Fruit fly (Drosophila melanogaster) whole organism, embryonic: ENCODE results near the gene CG4020.
A peak's percentile ranks its signal among the peaks of the same experiment; 100 is the strongest.

Experiments
- Bgb ChIP-seq: fragments of 200-800 bp; sonication (Bioruptor generic); IDR thresholded peaks from 2 replicates; pipeline ENCODE4 v1.3.6; 2022; ENCODE audit warnings: missing biosample characterization, missing genetic modification characterization; ENCODE audit not compliant: partially characterized antibody
- CG10209 ChIP-seq: fragments of 200-800 bp; sonication (Bioruptor generic); optimal IDR thresholded peaks from 3 replicates; lab custom pipeline; 2017; ENCODE audit warnings: missing biosample characterization, mild to moderate bottlenecking, missing genetic modification characterization, missing genetic modification reagents
- CG10959 ChIP-seq: fragments of 200-800 bp; sonication (Bioruptor generic); IDR thresholded peaks from 2 replicates; pipeline ENCODE4 v1.3.6; 2022; ENCODE audit warnings: missing biosample characterization, missing genetic modification characterization
- CG10979 ChIP-seq: fragments of 200-800 bp; sonication (Bioruptor generic); optimal IDR thresholded peaks from 2 replicates; lab custom pipeline; 2018; ENCODE audit warnings: missing biosample characterization, mild to moderate bottlenecking, missing genetic modification characterization, moderate library complexity
- CG12391 ChIP-seq: fragments of 200-800 bp; sonication (Bioruptor generic); optimal IDR thresholded peaks from 3 replicates; lab custom pipeline; 2018; ENCODE audit warnings: missing biosample characterization, mild to moderate bottlenecking, missing genetic modification characterization, moderate library complexity
- CG13424 ChIP-seq: fragments of 200-800 bp; sonication (Bioruptor generic); optimal IDR thresholded peaks from 2 replicates; lab custom pipeline; 2019; ENCODE audit warnings: missing biosample characterization, mild to moderate bottlenecking, missing genetic modification characterization, moderate library complexity
- CG13624 ChIP-seq: fragments of 200-800 bp; sonication (Bioruptor generic); optimal IDR thresholded peaks from 2 replicates; lab custom pipeline; 2016; ENCODE audit warnings: missing biosample characterization, missing genetic modification characterization
- CG1602 ChIP-seq: fragments of 200-800 bp; sonication (Bioruptor generic); optimal IDR thresholded peaks from 3 replicates; lab custom pipeline; 2016; ENCODE audit warnings: missing biosample characterization, missing genetic modification characterization
- CG18599 ChIP-seq: fragments of 200-800 bp; sonication (Bioruptor generic); optimal IDR thresholded peaks from 3 replicates; lab custom pipeline; 2017; ENCODE audit warnings: missing biosample characterization, missing genetic modification characterization, mild to moderate bottlenecking, moderate library complexity, missing genetic modification reagents
- CG18764 ChIP-seq: fragments of 200-800 bp; sonication (Bioruptor generic); optimal IDR thresholded peaks from 3 replicates; lab custom pipeline; 2016; ENCODE audit warnings: missing biosample characterization, missing genetic modification characterization
- CG2202 ChIP-seq: fragments of 200-800 bp; sonication (Bioruptor generic); optimal IDR thresholded peaks from 2 replicates; lab custom pipeline; 2018; ENCODE audit warnings: missing biosample characterization, mild to moderate bottlenecking, missing genetic modification characterization
- CG34224 ChIP-seq: fragments of 200-800 bp; sonication (Bioruptor generic); IDR thresholded peaks from 3 replicates; pipeline ENCODE4 v1.3.6; 2022; ENCODE audit warnings: missing biosample characterization, missing genetic modification characterization; ENCODE audit not compliant: partially characterized antibody
- CG3847 ChIP-seq: fragments of 200-800 bp; sonication (Bioruptor generic); IDR thresholded peaks from 2 replicates; pipeline ENCODE4 v1.3.6; 2022; ENCODE audit warnings: missing biosample characterization, missing genetic modification characterization
- CG43689 ChIP-seq: fragments of 200-800 bp; sonication (Bioruptor generic); IDR thresholded peaks from 2 replicates; pipeline ENCODE4 v1.3.6; 2022; ENCODE audit warnings: missing biosample characterization, missing genetic modification characterization
- CG6689 ChIP-seq: fragments of 200-800 bp; sonication (Bioruptor generic); IDR thresholded peaks from 2 replicates; pipeline ENCODE4 v1.3.6; 2022; ENCODE audit warnings: missing biosample characterization, missing genetic modification characterization
- CG6765 ChIP-seq: fragments of 200-800 bp; sonication (Bioruptor generic); optimal IDR thresholded peaks from 3 replicates; lab custom pipeline; 2017; ENCODE audit warnings: missing biosample characterization, mild to moderate bottlenecking, missing genetic modification characterization
- CG7556 ChIP-seq: fragments of 200-800 bp; sonication (Bioruptor generic); optimal IDR thresholded peaks from 2 replicates; lab custom pipeline; 2017; ENCODE audit warnings: missing biosample characterization, mild to moderate bottlenecking, missing genetic modification characterization
- CG8290 ChIP-seq, 3 experiments: fragments of 200-800 bp; sonication (Bioruptor generic); optimal IDR thresholded peaks; 2 replicates each; lab custom pipeline; 2016 to 2019; ENCODE audit warnings: missing biosample characterization in 3 of 3, missing genetic modification characterization in 3 of 3, mild to moderate bottlenecking in 2 of 3, moderate library complexity in 1 of 3
- Chrac-16 ChIP-seq: fragments of 200-800 bp; sonication (Bioruptor generic); optimal IDR thresholded peaks from 3 replicates; lab custom pipeline; 2016; ENCODE audit warnings: missing biosample characterization, missing genetic modification characterization
- D ChIP-seq, 2 experiments: fragments of 200-800 bp in 1 of 2; fragments of >200 bp in 1 of 2; sonication (Bioruptor generic) in 1 of 2; optimal IDR thresholded peaks; 2 replicates in 1 of 2; 3 replicates in 1 of 2; lab custom pipeline; 2017; ENCODE audit warnings: mild to moderate bottlenecking in 1 of 2, missing biosample characterization in 1 of 2, missing genetic modification characterization in 1 of 2, missing genetic modification reagents in 1 of 2
- Dll ChIP-seq: fragments of 200-800 bp; sonication (Bioruptor generic); IDR thresholded peaks from 4 replicates; pipeline ENCODE4 v1.3.6; 2022; ENCODE audit warnings: missing biosample characterization, missing genetic modification characterization; ENCODE audit not compliant: partially characterized antibody
- Dp ChIP-seq: fragments of 200-800 bp; sonication (Bioruptor generic); optimal IDR thresholded peaks from 2 replicates; lab custom pipeline; 2018; ENCODE audit warnings: missing biosample characterization, mild to moderate bottlenecking, missing genetic modification characterization, moderate library complexity
- Hr51 ChIP-seq, 2 experiments: fragments of 200-800 bp; sonication (Bioruptor generic); optimal IDR thresholded peaks; 2 replicates in 1 of 2; 3 replicates in 1 of 2; lab custom pipeline; 2016 to 2018; ENCODE audit warnings: missing biosample characterization in 2 of 2, missing genetic modification characterization in 2 of 2, mild to moderate bottlenecking in 1 of 2, moderate library complexity in 1 of 2
- Lhr ChIP-seq: fragments of 200-800 bp; sonication (Bioruptor generic); optimal IDR thresholded peaks from 3 replicates; lab custom pipeline; 2017; ENCODE audit warnings: mild to moderate bottlenecking, missing biosample characterization, missing genetic modification reagents, missing genetic modification characterization
- NC2β ChIP-seq: fragments of 200-800 bp; sonication (Bioruptor generic); optimal IDR thresholded peaks from 2 replicates; lab custom pipeline; 2016; ENCODE audit warnings: missing biosample characterization, missing genetic modification characterization
- Oli ChIP-seq: fragments of 200-800 bp; sonication (Bioruptor generic); optimal IDR thresholded peaks from 2 replicates; lab custom pipeline; 2018; ENCODE audit warnings: missing biosample characterization, mild to moderate bottlenecking, missing genetic modification characterization, moderate library complexity
- PHDP ChIP-seq: fragments of 200-800 bp; sonication (Bioruptor generic); optimal IDR thresholded peaks from 3 replicates; lab custom pipeline; 2018; ENCODE audit warnings: missing biosample characterization, mild to moderate bottlenecking, missing genetic modification characterization, moderate library complexity
- Rx ChIP-seq: fragments of 200-800 bp; sonication (Bioruptor generic); IDR thresholded peaks from 2 replicates; pipeline ENCODE4 v1.3.6; 2022; ENCODE audit warnings: missing biosample characterization, missing genetic modification characterization
- Side ChIP-seq: fragments of 200-800 bp; sonication (Bioruptor generic); optimal IDR thresholded peaks from 2 replicates; lab custom pipeline; 2016; ENCODE audit warnings: missing biosample characterization, missing genetic modification characterization
- Sox102F ChIP-seq: fragments of 200-800 bp; sonication (Bioruptor generic); optimal IDR thresholded peaks from 2 replicates; lab custom pipeline; 2018; ENCODE audit warnings: missing biosample characterization, mild to moderate bottlenecking, missing genetic modification characterization, moderate library complexity
- Usf ChIP-seq: fragments of 200-800 bp; sonication (Bioruptor generic); optimal IDR thresholded peaks from 2 replicates; lab custom pipeline; 2017; ENCODE audit warnings: missing genotype, missing biosample characterization, missing genetic modification characterization
- Xrp1 ChIP-seq: fragments of 200-800 bp; sonication (Bioruptor generic); IDR thresholded peaks from 2 replicates; pipeline ENCODE4 v1.3.6; 2022; ENCODE audit warnings: missing biosample characterization, missing genetic modification characterization
- abd-A ChIP-seq: fragments of 200-800 bp; sonication (Bioruptor generic); optimal IDR thresholded peaks from 3 replicates; lab custom pipeline; 2019; ENCODE audit warnings: missing biosample characterization, mild to moderate bottlenecking, missing genetic modification characterization, moderate library complexity
- ato ChIP-seq: fragments of 200-800 bp; sonication (Bioruptor generic); IDR thresholded peaks from 2 replicates; pipeline ENCODE4 v1.3.6; 2022; ENCODE audit warnings: missing biosample characterization, missing genetic modification characterization; ENCODE audit not compliant: partially characterized antibody
- bab2 ChIP-seq: fragments of 200-800 bp; sonication (Bioruptor generic); optimal IDR thresholded peaks from 2 replicates; lab custom pipeline; 2016; ENCODE audit warnings: missing biosample characterization, missing genetic modification characterization
- dimm ChIP-seq: fragments of 200-800 bp; sonication (Bioruptor generic); IDR thresholded peaks from 2 replicates; pipeline ENCODE4 v1.3.6; 2022; ENCODE audit warnings: missing biosample characterization, missing genetic modification characterization
- fd102C ChIP-seq: fragments of 200-800 bp; sonication (Bioruptor generic); optimal IDR thresholded peaks from 2 replicates; lab custom pipeline; 2018; ENCODE audit warnings: missing biosample characterization, mild to moderate bottlenecking, missing genetic modification characterization, moderate library complexity
- ftz-f1 ChIP-seq: fragments of 200-800 bp; sonication (Bioruptor generic); optimal IDR thresholded peaks from 2 replicates; lab custom pipeline; 2016; ENCODE audit warnings: missing biosample characterization, missing genetic modification characterization
- gce ChIP-seq: fragments of 200-800 bp; sonication (Bioruptor generic); IDR thresholded peaks from 3 replicates; pipeline ENCODE4 v1.3.6; 2022; ENCODE audit warnings: missing biosample characterization, missing genetic modification characterization
- gt ChIP-seq: fragments of 200-800 bp; sonication (Bioruptor generic); IDR thresholded peaks from 2 replicates; pipeline ENCODE4 v1.3.6; 2022; ENCODE audit warnings: missing biosample characterization, missing genetic modification characterization
- lab ChIP-seq: fragments of 200-800 bp; sonication (Bioruptor generic); optimal IDR thresholded peaks from 3 replicates; lab custom pipeline; 2017; ENCODE audit warnings: missing biosample characterization, missing genetic modification characterization, mild to moderate bottlenecking, moderate library complexity, missing genetic modification reagents
- nerfin-2 ChIP-seq: fragments of 200-800 bp; sonication (Bioruptor generic); IDR thresholded peaks from 2 replicates; pipeline ENCODE4 v1.3.6; 2022; ENCODE audit warnings: missing biosample characterization, missing genetic modification characterization; ENCODE audit not compliant: partially characterized antibody
- nmo ChIP-seq: fragments of 200-800 bp; sonication (Bioruptor generic); optimal IDR thresholded peaks from 2 replicates; lab custom pipeline; 2018; ENCODE audit warnings: missing biosample characterization, mild to moderate bottlenecking, missing genetic modification characterization, moderate library complexity
- slbo ChIP-seq: fragments of 200-800 bp; sonication (Bioruptor generic); IDR thresholded peaks from 2 replicates; pipeline ENCODE4 v1.3.6; 2022; ENCODE audit warnings: missing biosample characterization, missing genetic modification characterization
- sob ChIP-seq: fragments of 200-800 bp; sonication (Bioruptor generic); IDR thresholded peaks from 2 replicates; pipeline ENCODE4 v1.3.6; 2022; ENCODE audit warnings: missing biosample characterization, missing genetic modification characterization
- tap ChIP-seq: fragments of 200-800 bp; optimal IDR thresholded peaks from 3 replicates; lab custom pipeline; 2019; ENCODE audit warnings: missing biosample characterization, mild to moderate bottlenecking, missing genetic modification characterization, moderate library complexity
- tgo ChIP-seq: fragments of 200-800 bp; sonication (Bioruptor generic); IDR thresholded peaks from 3 replicates; pipeline ENCODE4 v1.3.6; 2022; ENCODE audit warnings: missing biosample characterization, missing genetic modification characterization
- tio ChIP-seq: fragments of 200-800 bp; sonication (Bioruptor generic); optimal IDR thresholded peaks from 2 replicates; lab custom pipeline; 2017; ENCODE audit warnings: missing biosample characterization, missing genetic modification characterization, inconsistent platforms
- vnd ChIP-seq: fragments of 200-800 bp; sonication (Bioruptor generic); IDR thresholded peaks from 3 replicates; pipeline ENCODE4 v1.3.6; 2022; ENCODE audit warnings: missing biosample characterization, missing genetic modification characterization; ENCODE audit not compliant: partially characterized antibody

CG4020 gene

DNA sequence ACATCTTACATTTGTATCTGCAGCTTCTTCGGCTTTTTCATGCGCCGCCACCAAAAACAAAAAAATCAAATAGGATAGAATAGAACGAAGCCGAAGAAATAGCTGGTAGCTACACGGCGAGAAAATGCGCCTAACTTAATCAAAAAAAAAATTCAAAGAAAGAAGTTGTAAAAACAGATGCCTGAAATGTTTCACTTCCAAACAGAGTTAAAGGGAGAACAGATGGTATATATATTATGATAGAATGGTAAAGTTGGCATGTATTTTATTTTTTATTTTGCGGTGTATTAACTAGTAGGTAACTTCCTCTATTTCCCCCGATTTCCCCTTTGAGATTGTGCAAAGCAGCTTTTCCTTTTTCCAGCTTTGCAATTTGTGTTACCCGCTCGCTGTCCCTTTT is 18.8 kb downstream of the CG4020 start (continued):
- peak; percentile 27 for TF ChIP-seq CG12391 (tag; lab: Kevin White, UChicago)
- TF ChIP-seq gce (GFP tag; lab: Robert Waterston, UW): 0 out of 3 replicates have a peak, but pooled peaks have one; percentile 25
- TF ChIP-seq CG6689 (GFP tag; lab: Robert Waterston, UW): 0 out of 2 replicates have a peak, but pooled peaks have one; percentile 14
- TF ChIP-seq CG10959 (GFP tag; lab: Robert Waterston, UW): 0 out of 2 replicates have a peak, but pooled peaks have one; percentile 12
- TF ChIP-seq slbo (GFP tag; lab: Robert Waterston, UW): peak; percentile 33; the same call in 1 of the 2 replicates
- TF ChIP-seq CG1602 (GFP tag; lab: Kevin White, UChicago): no peak
- no peak for TF ChIP-seq ftz-f1
- TF ChIP-seq D (optimal IDR thresholded peaks at IDR 0.05; lab: Kevin White, UChicago): no peak
- peak; percentile 17 for TF ChIP-seq D (GFP tag; optimal IDR thresholded peaks at IDR 0.05; lab: Kevin White, UChicago)
- peak; percentile 10 for TF ChIP-seq bab2
- no peak for TF ChIP-seq CG6765 (GFP tag; lab: Kevin White, UChicago)
- TF ChIP-seq Hr51 (GFP tag; optimal IDR thresholded peaks at IDR 0.05; lab: Kevin White, UChicago): peak in 1 of 2 experiments; percentile 37
- no peak for TF ChIP-seq CG18764 (GFP tag; lab: Kevin White, UChicago)
- no peak for TF ChIP-seq CG3847
- no peak for TF ChIP-seq Side (GFP tag; lab: Kevin White, UChicago)
- TF ChIP-seq gt (GFP tag; lab: Robert Waterston, UW): no peak
- peak; percentile 58 for TF ChIP-seq Xrp1 (GFP tag; lab: Robert Waterston, UW)
- no peak for TF ChIP-seq dimm
- TF ChIP-seq CG2202 (tag; lab: Kevin White, UChicago): no peak
- no peak for TF ChIP-seq vnd
- TF ChIP-seq PHDP: peak; percentile 47
- TF ChIP-seq Rx (GFP tag; lab: Robert Waterston, UW): no peak
- TF ChIP-seq CG10209 (GFP tag; lab: Kevin White, UChicago): peak; percentile 21
- no peak for TF ChIP-seq ato (GFP tag; lab: Robert Waterston, UW)
- no peak for TF ChIP-seq Dp
- no peak for TF ChIP-seq nerfin-2
- no peak for TF ChIP-seq NC2β (GFP tag; lab: Kevin White, UChicago)
- peak; percentile 5 for TF ChIP-seq Chrac-16
- peak; percentile 53 for TF ChIP-seq CG18599 (GFP tag; lab: Kevin White, UChicago)
- TF ChIP-seq CG8290 (GFP tag; optimal IDR thresholded peaks at IDR 0.05; lab: Kevin White, UChicago): no peak
- no peak for TF ChIP-seq CG8290 (tag; optimal IDR thresholded peaks at IDR 0.05; lab: Kevin White, UChicago)
- peak; percentile 56 for TF ChIP-seq CG10979
- TF ChIP-seq CG13424 (tag; lab: Kevin White, UChicago): no peak
- TF ChIP-seq nmo (GFP tag; lab: Kevin White, UChicago): peak; percentile 23
- TF ChIP-seq CG13624 (GFP tag; lab: Kevin White, UChicago): peak; percentile 1
- TF ChIP-seq fd102C (GFP tag; lab: Kevin White, UChicago): no peak
- TF ChIP-seq CG43689 (GFP tag; lab: Robert Waterston, UW): no peak
- peak; percentile 34 for TF ChIP-seq Oli
- TF ChIP-seq Dll (GFP tag; lab: Robert Waterston, UW): no peak
- TF ChIP-seq Usf: no peak
- TF ChIP-seq sob (GFP tag; lab: Robert Waterston, UW): no peak
- no peak for TF ChIP-seq abd-A
- peak; percentile 54 for TF ChIP-seq Sox102F (GFP tag; lab: Kevin White, UChicago)
- TF ChIP-seq lab (GFP tag; lab: Kevin White, UChicago): peak; percentile 29
- peak; percentile 15; the same call in 1 of the 3 replicates for TF ChIP-seq tgo
- no peak for TF ChIP-seq Bgb (GFP tag; lab: Robert Waterston, UW)
- peak; percentile 42 for TF ChIP-seq CG7556 (GFP tag; lab: Kevin White, UChicago)
- TF ChIP-seq CG34224 (GFP tag; lab: Robert Waterston, UW): no peak
- TF ChIP-seq tio (GFP tag; lab: Kevin White, UChicago): peak; percentile 17
- TF ChIP-seq Lhr (GFP tag; lab: Kevin White, UChicago): no peak
- no peak for TF ChIP-seq tap (tag; lab: Kevin White, UChicago)
